Fruit fly (Drosophila melanogaster) ovary, adult (tissue): Measurements from ENCODE around the gene TBC1D23.
A peak's percentile ranks its signal among the peaks of the same experiment; 100 is the strongest.

Experiments used
- CG17801 ChIP-seq: fragments of 200-800 bp; optimal IDR thresholded peaks from 2 replicates; lab custom pipeline; 2019; ENCODE audit warnings: missing biosample characterization, mild to moderate bottlenecking, missing genetic modification characterization, moderate library complexity; ENCODE audit not compliant: partially characterized antibody

Gene TBC1D23

dm6 chr2L:1128932-1129887 is at the start of gene TBC1D23, which contains the start of gene Pino:
Gene TBC1D23, plus strand, starts transcription at chr2L:1129316.
Gene Pino, minus strand, starts transcription at chr2L:1128953.
- TF ChIP-seq CG17801 (GFP tag; lab: Kevin White, UChicago) = peak; percentile 67

dm6 chr2L:1080802-1081464 is 48.2 kb upstream of the TBC1D23 start, which contains the start of gene Atg4a:
Gene Atg4a, plus strand, starts transcription at chr2L:1080911.
- TF ChIP-seq CG17801 (GFP tag; lab: Kevin White, UChicago) = peak; percentile 73

- no peak for TF ChIP-seq CG17801 (GFP tag; lab: Kevin White, UChicago)
Measured at dm6 chr2L:1082668-1083067, 46.4 kb upstream of the TBC1D23 start.

dm6 chr2L:1086312-1086906 is 42.7 kb upstream of the TBC1D23 start:
- no peak for TF ChIP-seq CG17801 (GFP tag; lab: Kevin White, UChicago)

dm6 chr2L:1091675-1092074 is 37.4 kb upstream of the TBC1D23 start:
- peak; percentile 37 for TF ChIP-seq CG17801 (GFP tag; lab: Kevin White, UChicago)

- TF ChIP-seq CG17801 (GFP tag; lab: Kevin White, UChicago) = no peak
Measured at dm6 chr2L:1094724-1095123, 34.4 kb upstream of the TBC1D23 start.

- TF ChIP-seq CG17801 (GFP tag; lab: Kevin White, UChicago) = no peak
Measured at dm6 chr2L:1095450-1095849, 33.7 kb upstream of the TBC1D23 start.

- no peak for TF ChIP-seq CG17801 (GFP tag; lab: Kevin White, UChicago)
Measured at dm6 chr2L:1102349-1102748, 26.8 kb upstream of the TBC1D23 start, which contains the start of gene CG4629. Gene CG4629, minus strand, starts transcription at chr2L:1102504.

DNA sequence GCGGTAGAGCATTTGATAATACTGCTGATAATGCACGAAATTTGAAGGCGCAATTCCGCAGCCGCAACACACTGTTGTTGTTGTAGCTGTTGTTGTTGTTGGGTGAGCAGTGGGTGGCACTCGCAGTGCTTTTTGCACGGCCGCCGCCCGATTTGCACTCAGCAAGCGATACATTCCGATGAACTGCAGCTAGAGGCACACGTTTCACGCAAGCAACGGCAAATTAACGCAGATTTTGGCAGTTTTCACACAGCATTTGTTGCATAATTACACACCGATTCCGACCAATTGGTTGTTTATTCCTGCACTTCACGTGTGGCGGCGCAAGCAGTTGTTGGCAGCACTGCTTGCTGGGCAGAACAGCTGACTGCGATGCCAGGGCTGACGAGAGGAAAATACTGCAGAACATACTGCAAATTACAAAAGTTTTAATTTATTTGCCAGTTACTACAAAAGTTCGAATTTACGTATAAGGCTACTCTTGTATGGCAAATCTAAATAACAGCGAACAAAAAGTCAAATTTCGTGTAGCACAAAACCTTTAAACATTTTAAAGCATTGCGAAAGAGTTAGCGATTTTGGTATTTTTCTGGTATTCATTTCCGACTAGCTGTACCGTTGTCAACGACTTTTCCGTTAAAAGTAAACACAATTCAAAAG is 21.0 kb upstream of the TBC1D23 start, which contains the start of the genes PolrMT and CG14339:
TSS of gene PolrMT (minus strand) at position 345 of the 660 bp plus-strand sequence.
TSS of gene CG14339 (plus strand) at position 512 of the 660 bp plus-strand sequence.
- TF ChIP-seq CG17801 (GFP tag; lab: Kevin White, UChicago) = no peak

- TF ChIP-seq CG17801 (GFP tag; lab: Kevin White, UChicago) = no peak
Measured at dm6 chr2L:1112641-1113040, 16.5 kb upstream of the TBC1D23 start, which contains the start of gene CG14340. Gene CG14340, plus strand, starts transcription at chr2L:1112941.

DNA sequence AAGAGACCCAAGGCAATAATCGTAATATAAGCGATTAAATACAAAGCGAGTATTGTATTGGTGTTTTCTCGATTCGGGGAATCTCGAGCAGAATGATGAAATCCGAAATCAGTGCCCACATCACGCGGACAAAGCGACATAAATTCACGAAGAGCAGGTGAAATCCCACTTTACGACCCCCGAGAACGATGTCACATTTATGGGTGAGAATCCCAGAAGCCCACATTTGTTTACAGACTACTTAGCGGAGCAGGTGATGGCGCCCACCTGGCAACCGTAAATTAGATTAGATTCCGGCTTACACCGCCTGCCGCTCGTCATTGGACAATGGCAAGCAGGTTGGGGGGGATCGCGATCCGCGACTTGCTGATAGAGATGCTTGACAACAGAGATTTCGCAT is 14.9 kb upstream of the TBC1D23 start:
- no peak for TF ChIP-seq CG17801 (GFP tag; lab: Kevin White, UChicago)

dm6 chr2L:1116661-1117322 is 12.3 kb upstream of the TBC1D23 start:
- no peak for TF ChIP-seq CG17801 (GFP tag; lab: Kevin White, UChicago)

DNA sequence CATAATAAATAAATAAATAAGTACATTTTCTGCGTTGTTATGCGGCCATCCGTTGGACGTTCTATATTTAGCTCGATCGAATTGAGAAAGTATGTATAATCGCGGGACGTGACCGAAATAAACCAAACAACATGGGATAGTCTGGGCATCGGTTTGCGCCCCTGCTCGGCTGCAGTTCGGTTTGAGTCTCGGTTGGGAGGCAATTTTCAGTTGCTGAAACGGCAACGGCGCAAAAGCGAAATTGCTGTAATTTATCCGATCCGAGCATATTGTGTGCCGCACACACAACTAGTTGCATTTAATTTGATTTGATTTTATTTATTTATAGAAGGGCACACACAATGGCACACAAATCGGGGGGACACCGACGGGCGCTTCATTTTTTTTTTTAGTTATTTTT is 11.0 kb upstream of the TBC1D23 start:
- no peak for TF ChIP-seq CG17801 (GFP tag; lab: Kevin White, UChicago)
